Worm (Caenorhabditis elegans): ENCODE results near the gene nrde-1.

DNA sequence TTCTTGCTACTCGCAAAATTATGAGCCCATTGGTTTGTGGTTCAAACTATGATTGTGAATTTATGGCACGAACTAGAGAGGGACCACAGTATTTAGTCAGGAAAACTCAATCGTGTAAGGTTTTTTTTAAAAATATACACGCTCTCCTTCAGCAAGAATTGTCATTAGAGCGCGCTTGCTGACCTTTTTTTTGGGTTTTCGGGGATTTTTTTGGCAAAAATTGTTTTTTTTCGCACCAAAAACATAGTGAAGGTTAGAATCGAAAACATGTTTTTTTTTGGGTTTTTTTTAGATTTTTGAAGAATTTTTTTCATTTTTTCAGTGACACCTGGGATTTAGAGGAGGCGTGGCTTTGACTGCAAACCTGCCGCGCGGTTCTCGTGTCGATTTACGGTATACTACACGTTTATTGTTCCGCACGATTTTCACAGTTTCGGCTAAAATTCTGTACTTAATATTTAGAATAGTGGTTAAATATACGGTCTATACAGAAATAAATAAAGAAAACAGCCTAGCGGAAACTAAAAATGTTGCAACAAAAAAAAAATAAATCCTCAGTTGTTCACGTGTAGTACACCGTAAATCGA, 2.9 kb downstream of the nrde-1 start:
- no peak for TF ChIP-seq hlh-30 (tag; optimal IDR thresholded peaks at IDR 0.05; ENCODE audit: insufficient read depth)
- TF ChIP-seq F44E2.7 (GFP tag; IDR thresholded peaks at IDR 0.05): no peak
- TF ChIP-seq nhr-11 (tag; optimal IDR thresholded peaks at IDR 0.05): no peak
- no peak for TF ChIP-seq skn-1 (tag; optimal IDR thresholded peaks at IDR 0.05)
- no peak for TF ChIP-seq lin-39 (tag; optimal IDR thresholded peaks at IDR 0.05)
- TF ChIP-seq ceh-44 (GFP tag; IDR thresholded peaks at IDR 0.05): no peak

All from whole organism, L4 larva.